Worm (Caenorhabditis elegans): ENCODE results near the gene nrsn-1.

Gene nrsn-1

DNA sequence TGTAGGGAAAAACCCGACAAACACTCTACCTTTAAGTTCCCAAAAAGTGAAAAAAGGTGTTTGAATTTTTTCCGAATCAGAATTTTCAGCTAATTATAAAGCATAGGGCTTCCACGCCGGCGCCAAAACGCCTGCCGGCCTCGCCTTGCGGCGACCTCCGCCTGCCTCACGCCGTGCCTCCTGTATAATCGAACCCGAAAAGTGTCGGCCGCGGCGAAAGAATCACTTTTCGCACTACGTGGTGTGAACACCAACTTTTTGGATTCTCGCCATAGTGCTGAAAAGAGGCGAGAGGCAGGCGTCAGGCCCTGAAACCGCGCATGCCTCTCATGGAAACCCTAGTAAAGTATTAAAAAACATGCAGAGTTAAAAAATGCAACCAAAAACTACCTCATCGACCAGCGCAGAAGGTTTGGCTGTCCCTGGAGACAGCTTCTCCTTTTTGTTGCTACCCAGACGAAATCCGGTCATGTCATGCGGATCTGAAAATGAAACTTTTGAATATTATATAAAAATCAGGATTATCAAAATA, at the start of gene nrsn-1:
TSS of gene nrsn-1 (minus strand) at position 482 of the 532 bp plus-strand sequence.
- TF ChIP-seq unc-62 (GFP tag; optimal IDR thresholded peaks at IDR 0.05) = no peak

DNA sequence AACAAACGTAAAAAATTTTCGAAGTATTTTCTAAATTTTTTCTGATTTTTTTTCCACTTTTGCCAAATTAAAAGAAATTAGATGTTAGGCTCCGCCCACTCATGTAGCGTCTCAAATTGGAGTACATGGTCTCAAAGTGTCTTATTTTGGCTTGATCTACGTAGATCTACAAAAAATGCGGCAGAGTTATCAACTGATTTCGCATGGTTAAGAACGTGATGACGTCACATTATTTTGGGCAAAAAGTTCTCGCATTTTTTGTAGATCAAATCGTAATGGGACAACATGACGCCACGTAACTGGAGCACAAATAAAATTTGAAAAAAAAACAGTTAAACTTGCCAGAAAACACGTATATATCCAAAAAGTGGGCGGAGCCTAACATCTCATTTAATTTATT, 46.1 kb upstream of the nrsn-1 start:
- no peak for TF ChIP-seq unc-62 (GFP tag; optimal IDR thresholded peaks at IDR 0.05)

DNA sequence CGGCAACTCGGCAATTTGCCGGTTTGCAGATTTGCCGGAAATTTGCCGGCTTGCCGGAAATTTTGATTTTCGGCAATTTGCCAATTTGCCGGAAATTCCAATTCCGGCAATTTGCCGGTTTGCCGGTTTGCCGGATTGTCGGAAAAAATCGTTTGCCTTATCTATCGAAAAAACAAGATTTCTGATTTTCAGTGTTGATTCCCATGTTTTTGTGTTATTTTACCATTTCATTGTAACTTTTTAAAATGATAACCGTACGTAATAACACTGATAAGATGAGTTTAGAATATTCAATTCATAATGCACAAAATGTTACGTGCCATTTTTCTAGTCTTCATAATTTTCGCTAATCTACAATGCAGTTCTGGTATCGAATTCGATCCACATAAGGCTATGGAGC, 45.1 kb upstream of the nrsn-1 start, which contains the start of gene oac-55:
TSS of gene oac-55 (plus strand) at position 301 of the 400 bp plus-strand sequence.
- no peak for TF ChIP-seq unc-62 (GFP tag; optimal IDR thresholded peaks at IDR 0.05)

DNA sequence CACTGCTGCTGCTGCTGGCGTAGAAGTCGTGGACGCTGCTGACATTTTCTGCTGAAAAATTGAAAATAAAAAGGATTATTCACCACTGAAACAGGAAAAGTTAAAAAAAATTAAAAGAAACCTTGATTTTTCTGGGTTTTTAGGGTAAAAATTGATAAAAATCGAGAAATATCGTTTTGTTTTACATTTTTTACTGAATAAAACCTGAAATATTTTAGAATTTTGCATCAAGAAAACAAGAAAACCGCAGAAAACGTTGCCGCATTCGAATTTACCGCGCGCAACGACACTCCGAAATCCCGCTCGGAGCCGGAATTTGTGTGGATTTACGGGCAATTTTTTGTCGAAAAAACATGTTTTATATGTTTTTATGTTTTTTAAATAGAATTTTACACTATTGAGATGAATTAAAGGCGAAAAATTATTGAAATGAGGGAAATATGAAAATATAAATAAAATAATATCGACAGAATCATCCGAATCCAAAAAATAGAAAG, 43.7 kb upstream of the nrsn-1 start, which contains the start of gene chk-1:
TSS of gene chk-1 (minus strand) at position 51 of the 497 bp plus-strand sequence.
- no peak for TF ChIP-seq unc-62 (GFP tag; optimal IDR thresholded peaks at IDR 0.05)

DNA sequence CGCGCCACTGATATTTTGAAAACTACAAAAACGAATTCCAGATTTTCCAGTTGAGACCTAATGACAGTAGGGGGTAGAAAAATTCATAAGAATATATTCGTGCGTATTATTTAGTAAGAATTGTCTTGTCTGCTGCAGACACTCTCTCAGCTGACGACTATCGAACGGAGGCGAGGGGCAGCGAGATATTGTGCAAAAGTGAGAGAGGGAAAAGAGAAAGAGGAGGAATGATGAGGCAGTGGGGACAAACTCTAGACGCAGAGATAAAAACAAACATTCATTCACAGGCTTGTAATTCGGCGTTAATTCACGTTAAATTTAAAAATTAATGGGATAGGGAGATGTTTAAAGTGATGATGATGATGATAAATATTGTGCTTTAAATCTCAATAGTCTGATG, 41.1 kb upstream of the nrsn-1 start, which contains the start of gene gid-7:
TSS of gene gid-7 (minus strand) at position 188 of the 400 bp plus-strand sequence.
- no peak for TF ChIP-seq unc-62 (GFP tag; optimal IDR thresholded peaks at IDR 0.05)

DNA sequence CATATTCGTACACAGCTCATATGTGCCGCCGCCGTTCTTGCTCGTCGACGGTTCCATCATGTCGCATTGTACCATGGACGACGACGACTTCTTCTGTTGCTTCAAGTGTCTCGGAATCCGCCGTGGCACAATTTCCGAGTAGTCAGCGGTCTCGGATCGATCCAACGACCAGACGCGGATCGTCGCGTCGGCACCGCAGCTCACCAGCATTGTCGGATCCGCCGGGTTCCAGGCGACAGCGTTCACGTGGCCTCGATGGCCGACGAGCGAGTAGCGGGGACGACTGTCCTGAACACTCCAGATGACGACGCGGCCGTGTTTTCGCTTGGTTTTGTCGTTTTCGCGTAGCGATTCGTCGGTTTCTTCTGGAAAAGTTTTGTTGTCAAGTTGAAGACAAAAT, 34.6 kb upstream of the nrsn-1 start:
- no peak for TF ChIP-seq unc-62 (GFP tag; optimal IDR thresholded peaks at IDR 0.05)

DNA sequence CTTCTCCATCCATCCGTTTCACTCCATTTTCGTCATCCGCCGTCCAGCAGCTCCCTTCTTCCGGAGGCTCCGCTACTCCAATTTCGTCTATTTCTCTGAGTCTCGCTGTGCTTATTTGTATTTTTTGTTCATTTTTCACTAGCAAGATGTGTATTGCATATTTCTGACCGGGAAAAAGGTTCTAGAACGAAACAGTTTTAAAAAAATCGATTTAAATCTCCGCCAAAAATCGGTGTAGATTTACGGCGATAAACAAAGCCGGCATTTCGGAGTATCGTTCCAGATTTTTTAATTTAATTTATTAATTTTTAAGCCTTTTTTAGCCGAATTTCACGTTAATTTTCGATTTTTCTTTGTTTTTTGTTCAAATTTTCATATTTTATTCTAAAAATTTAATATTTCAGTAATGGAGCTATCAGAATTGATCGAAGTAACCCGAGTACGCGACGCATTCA, 27.4 kb upstream of the nrsn-1 start, which contains the start of gene mtm-9:
TSS of gene mtm-9 (plus strand) at position 405 of the 455 bp plus-strand sequence.
- no peak for TF ChIP-seq unc-62 (GFP tag; optimal IDR thresholded peaks at IDR 0.05)

DNA sequence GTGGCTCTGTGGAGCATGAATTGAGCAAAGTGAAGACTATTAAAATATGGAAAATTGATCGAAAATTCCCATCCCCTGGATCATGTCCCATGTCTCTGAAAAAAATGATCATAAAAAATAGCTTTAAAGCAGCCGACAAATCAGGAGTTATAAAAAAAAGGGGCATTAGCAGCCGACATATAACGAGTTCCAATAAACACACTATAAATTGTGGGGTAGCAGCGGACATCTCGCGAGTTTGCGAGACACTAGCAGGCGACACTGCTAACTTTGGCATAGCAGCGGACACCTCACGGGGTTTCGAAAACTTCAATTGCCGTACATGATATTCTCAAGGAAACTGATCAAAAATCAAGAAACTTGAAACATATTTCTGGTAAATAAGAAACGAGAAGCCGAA, 23.5 kb upstream of the nrsn-1 start, which contains the start of gene hpo-36:
TSS of gene hpo-36 (minus strand) at position 101 of the 400 bp plus-strand sequence.
- no peak for TF ChIP-seq unc-62 (GFP tag; optimal IDR thresholded peaks at IDR 0.05)

DNA sequence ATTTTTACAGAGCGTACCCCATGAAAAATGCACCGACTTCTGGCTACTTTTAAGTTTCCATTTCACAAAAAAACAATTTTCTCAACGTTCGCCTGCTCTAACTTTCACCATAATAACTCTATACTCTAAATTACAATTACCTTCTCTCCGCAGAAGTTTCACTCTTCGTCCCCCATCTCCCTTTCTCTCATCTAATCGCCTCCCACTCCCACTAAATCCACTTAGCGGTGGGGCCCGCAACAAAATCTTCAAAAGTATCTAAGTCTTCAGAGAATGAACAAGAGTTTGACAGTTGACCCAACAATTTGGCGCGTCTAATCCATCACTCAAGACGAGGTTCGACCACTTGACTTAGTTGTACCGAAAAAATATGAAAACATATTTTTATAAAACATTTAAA, 22.6 kb upstream of the nrsn-1 start:
- no peak for TF ChIP-seq unc-62 (GFP tag; optimal IDR thresholded peaks at IDR 0.05)

DNA sequence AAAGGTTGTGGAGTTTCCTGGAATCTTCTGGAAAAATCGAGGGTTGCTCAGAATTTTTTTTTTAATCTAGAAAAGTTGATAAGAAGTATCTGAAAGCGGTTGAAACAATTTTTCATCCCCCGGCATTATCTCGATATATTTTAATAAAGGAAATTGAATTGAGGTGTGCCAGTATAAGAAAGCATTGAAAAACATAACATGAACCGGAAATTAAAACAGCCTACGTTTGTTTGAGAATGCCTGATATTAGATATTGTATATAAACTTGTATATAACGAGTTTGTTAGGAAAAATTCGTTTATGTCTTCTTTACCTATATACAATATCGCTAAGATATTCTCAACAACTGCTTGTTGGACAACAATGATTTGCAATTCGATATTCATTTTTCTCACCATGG, 9.0 kb upstream of the nrsn-1 start, which contains the start of gene str-30:
TSS of gene str-30 (plus strand) at position 301 of the 400 bp plus-strand sequence.
- TF ChIP-seq unc-62 (GFP tag; optimal IDR thresholded peaks at IDR 0.05) = no peak

DNA sequence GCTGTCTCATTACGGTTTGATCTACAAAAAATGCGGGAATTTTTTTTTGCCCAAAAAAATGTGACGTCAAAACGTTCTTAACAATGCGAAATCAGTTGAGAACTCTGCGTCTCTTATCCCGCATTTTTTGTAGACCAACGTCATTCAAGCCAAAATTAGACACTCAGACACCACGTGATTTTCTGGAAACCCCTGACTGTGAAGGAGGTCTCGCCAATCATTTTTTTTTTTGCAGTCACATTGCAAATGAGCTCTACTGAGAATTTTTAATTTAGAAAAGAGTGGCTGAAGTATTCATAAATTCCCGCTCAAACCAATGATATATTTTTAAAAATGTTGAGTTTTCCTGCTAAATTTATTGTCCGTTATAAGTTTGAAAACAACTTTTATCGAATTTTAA, 2.7 kb upstream of the nrsn-1 start:
- no peak for TF ChIP-seq unc-62 (GFP tag; optimal IDR thresholded peaks at IDR 0.05)

DNA sequence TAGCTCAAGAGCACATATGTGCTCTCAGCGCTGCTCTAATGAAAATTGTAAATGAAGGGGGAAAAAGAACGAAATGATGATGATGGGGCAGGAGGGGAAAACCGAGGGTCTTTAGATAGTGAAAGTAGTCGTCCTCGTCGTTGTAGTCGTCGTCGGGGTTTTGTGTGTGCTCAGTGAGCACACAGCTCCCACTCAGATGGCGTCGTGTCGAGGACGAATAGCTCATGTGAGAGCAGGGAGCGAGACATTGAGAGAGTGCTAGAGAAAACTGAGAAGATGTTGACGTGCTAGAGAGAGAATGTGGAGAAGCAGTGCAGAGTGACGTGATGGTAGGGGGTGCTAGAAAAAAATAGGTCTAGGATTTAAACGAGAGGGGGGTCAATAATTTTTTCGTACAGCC, 2.0 kb upstream of the nrsn-1 start:
- no peak for TF ChIP-seq unc-62 (GFP tag; optimal IDR thresholded peaks at IDR 0.05)

DNA sequence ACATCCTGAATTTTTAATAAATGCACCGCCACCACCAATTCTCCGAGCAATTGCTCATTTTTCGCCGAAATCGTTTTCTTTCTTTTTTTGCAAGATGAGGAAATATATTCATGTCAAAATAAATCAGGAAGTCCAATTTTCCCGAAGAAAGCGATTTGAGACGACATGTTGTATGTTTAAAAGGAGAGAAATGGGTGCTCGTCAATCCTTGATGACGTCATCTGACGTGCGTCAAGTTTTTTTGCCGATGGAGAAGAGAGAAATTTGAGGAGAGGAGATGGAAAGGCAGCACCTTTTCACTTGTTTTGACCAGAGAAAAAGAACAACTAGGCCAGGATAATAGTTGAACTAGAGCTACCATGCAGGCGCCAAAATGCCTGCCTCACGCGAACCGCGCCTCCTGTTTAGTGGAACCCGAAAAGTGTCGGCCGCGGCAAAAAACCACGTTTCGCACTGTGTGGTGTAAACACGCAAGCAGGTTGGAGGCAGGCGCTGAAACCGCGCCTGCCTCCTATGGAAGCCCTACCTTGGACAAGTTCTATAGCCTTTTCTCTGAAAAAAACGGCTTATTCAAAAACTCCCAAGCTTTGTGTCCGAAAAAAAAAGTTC, 614 bp upstream of the nrsn-1 start:
- no peak for TF ChIP-seq unc-62 (GFP tag; optimal IDR thresholded peaks at IDR 0.05)

DNA sequence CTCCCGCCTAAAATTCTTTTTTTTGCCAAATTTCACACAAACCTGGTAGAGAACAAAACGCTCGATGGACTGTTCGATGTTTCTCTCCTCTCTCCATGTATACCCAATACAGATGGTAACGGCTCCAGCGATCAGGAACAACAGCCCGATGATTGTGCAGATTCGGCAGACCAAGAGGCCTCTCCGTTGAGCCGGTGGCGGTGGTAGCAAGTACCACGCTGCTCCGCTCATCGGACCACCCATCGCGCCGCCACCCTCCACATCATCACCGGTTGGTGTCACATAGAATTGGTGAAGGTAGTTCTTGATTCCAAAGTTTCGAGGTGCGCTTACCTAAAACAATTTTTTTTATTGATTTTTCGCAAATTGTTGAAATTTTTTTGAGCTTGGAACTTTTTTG, 1.0 kb downstream of the nrsn-1 start:
- TF ChIP-seq unc-62 (GFP tag; optimal IDR thresholded peaks at IDR 0.05) = no peak

DNA sequence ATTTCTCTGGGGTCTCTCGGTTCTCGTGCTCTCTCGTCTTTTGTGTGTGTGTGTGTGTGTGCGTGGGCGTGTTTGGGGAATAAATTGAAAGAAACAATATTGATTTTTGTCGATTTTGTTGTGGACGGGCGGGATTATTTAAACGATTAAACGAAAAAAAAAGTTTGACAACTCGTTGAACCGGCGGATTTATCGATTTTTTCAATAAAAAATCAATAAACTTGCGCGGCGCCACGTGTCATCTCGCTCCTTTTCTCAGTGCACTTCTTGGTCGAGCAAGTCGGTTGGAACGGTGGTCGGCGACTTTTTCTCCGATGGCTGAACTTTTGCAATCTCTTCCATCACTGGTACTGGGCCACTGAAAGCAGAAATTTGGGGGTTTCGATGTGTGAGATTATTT, 2.8 kb downstream of the nrsn-1 start:
- TF ChIP-seq unc-62 (GFP tag; optimal IDR thresholded peaks at IDR 0.05) = no peak

DNA sequence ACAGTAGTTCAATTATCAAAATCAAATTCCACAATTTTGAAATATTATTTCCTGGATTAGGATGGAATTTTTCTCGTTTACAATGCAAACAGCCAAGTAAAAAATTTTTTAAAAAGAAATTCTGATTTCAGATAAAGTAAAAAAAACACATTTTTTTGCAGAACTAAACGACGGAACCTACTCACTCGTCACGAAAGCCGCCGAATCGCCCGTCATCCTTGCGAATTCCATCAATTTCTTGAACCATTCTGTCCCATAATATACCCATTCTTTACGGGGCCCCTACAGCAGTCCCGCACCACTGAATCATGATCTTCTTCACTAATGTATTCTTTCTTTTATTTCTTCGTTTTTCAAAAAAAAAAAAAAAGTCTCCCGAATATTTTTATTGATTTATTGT, 3.6 kb downstream of the nrsn-1 start:
- TF ChIP-seq unc-62 (GFP tag; optimal IDR thresholded peaks at IDR 0.05) = no peak

DNA sequence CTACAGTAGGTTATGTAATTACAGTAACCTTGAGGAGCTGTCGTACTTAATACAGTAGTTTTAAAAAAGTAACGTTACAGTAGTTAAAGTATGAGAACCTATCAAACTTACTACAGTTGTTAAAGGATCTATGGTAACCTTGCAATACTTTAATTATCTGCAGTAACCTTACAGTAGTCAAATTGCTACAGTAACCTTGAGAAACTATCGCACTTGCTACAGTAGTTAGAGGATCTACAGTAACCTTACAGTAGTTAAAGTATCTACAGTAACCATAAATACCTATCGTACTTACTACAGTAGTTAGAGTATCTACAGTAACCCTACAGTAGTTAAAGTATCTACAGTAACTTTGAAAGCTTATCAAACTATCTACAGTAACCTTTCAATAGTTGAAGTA, 4.2 kb downstream of the nrsn-1 start:
- no peak for TF ChIP-seq unc-62 (GFP tag; optimal IDR thresholded peaks at IDR 0.05)

Data from whole organism, dauer.